Fruit fly (Drosophila melanogaster): ENCODE results near the gene daed.

daed gene

DNA sequence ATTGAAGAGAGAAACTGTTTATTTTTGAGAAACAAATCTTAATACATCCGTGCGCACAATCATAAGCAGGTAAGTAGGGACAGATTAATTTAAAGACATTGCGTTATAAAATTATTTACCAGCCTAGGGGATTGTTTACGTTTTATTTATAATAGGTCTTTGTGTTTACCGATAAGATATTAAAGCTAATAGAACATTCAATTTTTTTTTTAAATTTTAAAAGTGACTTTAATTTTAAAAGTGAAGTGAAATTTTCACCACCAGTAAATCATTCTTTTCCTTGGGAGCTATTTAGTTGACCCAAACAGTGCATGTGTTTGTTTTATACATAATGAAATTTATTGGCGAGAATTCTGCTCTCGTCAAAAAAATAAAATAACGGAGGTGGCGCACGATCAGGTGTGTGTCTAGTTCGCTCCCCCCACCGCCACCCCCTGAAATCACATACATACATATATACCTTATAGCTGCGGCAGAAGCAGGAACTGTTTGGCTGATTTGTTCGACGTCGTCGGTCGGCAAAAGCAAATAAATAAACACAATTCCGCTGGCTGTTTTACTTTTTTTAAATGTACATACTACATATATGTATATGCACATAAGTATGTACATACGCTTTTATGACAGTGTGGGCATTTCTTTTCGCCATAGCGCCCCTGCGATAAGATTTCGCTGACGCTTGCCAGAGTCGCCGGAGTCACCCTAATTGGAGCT is 40.0 kb downstream of the daed start (continued):
- TF ChIP-seq esn (GFP tag; optimal IDR thresholded peaks at IDR 0.05) (peak; percentile 67), Hr4 (GFP tag; optimal IDR thresholded peaks at IDR 0.05) (peak; percentile 52), CG4318 (GFP tag; optimal IDR thresholded peaks at IDR 0.05) (peak; percentile 30), CG6276 (GFP tag; optimal IDR thresholded peaks at IDR 0.05) (peak; percentile 35), CG10631 (GFP tag; optimal IDR thresholded peaks at IDR 0.05) (peak; percentile 37), CG32006 (GFP tag; optimal IDR thresholded peaks at IDR 0.05) (peak; percentile 64), vri (GFP tag; optimal IDR thresholded peaks at IDR 0.05) (peak; percentile 20), CG8119 (GFP tag; IDR thresholded peaks at IDR 0.05) (peak; percentile 25; the same call in 1 of the 3 replicates), CG10669 (GFP tag; optimal IDR thresholded peaks at IDR 0.05) (peak; percentile 40), Hr38 (GFP tag; optimal IDR thresholded peaks at IDR 0.05) (no peak), Ets21C (GFP tag; optimal IDR thresholded peaks at IDR 0.05) (no peak), spab (GFP tag; optimal IDR thresholded peaks at IDR 0.05) (peak; percentile 46), CG3032 (tag; optimal IDR thresholded peaks at IDR 0.05) (peak; percentile 55), CG16779 (tag; optimal IDR thresholded peaks at IDR 0.05) (no peak), dac (GFP tag; optimal IDR thresholded peaks at IDR 0.05) (no peak), CG6854 (GFP tag; optimal IDR thresholded peaks at IDR 0.05) (peak; percentile 50), Sox15 (GFP tag; optimal IDR thresholded peaks at IDR 0.05) (peak; percentile 39), CG11902 (GFP tag; optimal IDR thresholded peaks at IDR 0.05) (peak; percentile 26), CG9139 (GFP tag; optimal IDR thresholded peaks at IDR 0.05) (peak; percentile 35), Eip75B (GFP tag; optimal IDR thresholded peaks at IDR 0.05) (peak; percentile 60), CG6792 (GFP tag; optimal IDR thresholded peaks at IDR 0.05) (peak; percentile 27)

- no peak for TF ChIP-seq fd59A (GFP tag; optimal IDR thresholded peaks at IDR 0.05)
- TF ChIP-seq CG6808 (GFP tag; optimal IDR thresholded peaks at IDR 0.05) = peak; percentile 17
- TF ChIP-seq salr (GFP tag; optimal IDR thresholded peaks at IDR 0.05) = peak in 1 of 2 experiments; percentile 12
- peak; percentile 55 for TF ChIP-seq esn (GFP tag; optimal IDR thresholded peaks at IDR 0.05)
- peak; percentile 71 for TF ChIP-seq Lpt (GFP tag; optimal IDR thresholded peaks at IDR 0.05)
- TF ChIP-seq pdm3 (GFP tag; optimal IDR thresholded peaks at IDR 0.05) = peak; percentile 28
- no peak for TF ChIP-seq Sox15 (GFP tag; optimal IDR thresholded peaks at IDR 0.05)
- TF ChIP-seq Eip93F (GFP tag; optimal IDR thresholded peaks at IDR 0.05) = no peak
- TF ChIP-seq spab (GFP tag; optimal IDR thresholded peaks at IDR 0.05) = peak; percentile 18
- no peak for TF ChIP-seq cyc (GFP tag; optimal IDR thresholded peaks at IDR 0.05)
- no peak for TF ChIP-seq dac (GFP tag; optimal IDR thresholded peaks at IDR 0.05)
- TF ChIP-seq CG9139 (GFP tag; optimal IDR thresholded peaks at IDR 0.05) = peak; percentile 30
- no peak for TF ChIP-seq CG6276 (GFP tag; optimal IDR thresholded peaks at IDR 0.05)
- peak; percentile 53 for TF ChIP-seq dsx (GFP tag; optimal IDR thresholded peaks at IDR 0.05; ENCODE audit: poor library complexity, severe bottlenecking)
- no peak for TF ChIP-seq Hr4 (GFP tag; optimal IDR thresholded peaks at IDR 0.05)
- TF ChIP-seq acj6 (GFP tag; optimal IDR thresholded peaks at IDR 0.05) = peak; percentile 52
- TF ChIP-seq Sox14 (GFP tag; optimal IDR thresholded peaks at IDR 0.05) = peak; percentile 47
- TF ChIP-seq vri (GFP tag; optimal IDR thresholded peaks at IDR 0.05) = peak; percentile 51
- no peak for TF ChIP-seq Ets21C (GFP tag; optimal IDR thresholded peaks at IDR 0.05)
- peak; percentile 6 for TF ChIP-seq CG31627 (GFP tag; optimal IDR thresholded peaks at IDR 0.05)
- peak; percentile 7 for TF ChIP-seq Hr39 (GFP tag; optimal IDR thresholded peaks at IDR 0.05)
- peak; percentile 60; the same call in 2 of the 3 replicates for TF ChIP-seq CG6163 (GFP tag; IDR thresholded peaks at IDR 0.05)
- TF ChIP-seq Met (GFP tag; optimal IDR thresholded peaks at IDR 0.05) = peak; percentile 60
- peak; percentile 21 for TF ChIP-seq Sox102F (GFP tag; optimal IDR thresholded peaks at IDR 0.05)
- TF ChIP-seq CG32006 (GFP tag; optimal IDR thresholded peaks at IDR 0.05) = peak; percentile 9
- TF ChIP-seq fkh (GFP tag; optimal IDR thresholded peaks at IDR 0.05) = no peak
- TF ChIP-seq CG7368 (GFP tag; optimal IDR thresholded peaks at IDR 0.05) = no peak
- peak; percentile 63 for TF ChIP-seq OdsH (GFP tag; optimal IDR thresholded peaks at IDR 0.05)
- no peak for TF ChIP-seq CG3919 (GFP tag; optimal IDR thresholded peaks at IDR 0.05)
- peak; percentile 4 for TF ChIP-seq CG16779 (tag; optimal IDR thresholded peaks at IDR 0.05)
- TF ChIP-seq CG8119 (GFP tag; IDR thresholded peaks at IDR 0.05) = peak; percentile 27; the same call in 1 of the 3 replicates
- TF ChIP-seq Ets96B (tag; optimal IDR thresholded peaks at IDR 0.05) = peak; percentile 32
- no peak for TF ChIP-seq CG11762 (GFP tag; optimal IDR thresholded peaks at IDR 0.05; ENCODE audit: insufficient read depth)
- no peak for TF ChIP-seq net (GFP tag; optimal IDR thresholded peaks at IDR 0.05)
- TF ChIP-seq CG8632 (GFP tag; optimal IDR thresholded peaks at IDR 0.05) = peak; percentile 29
- peak; percentile 18 for TF ChIP-seq lz (GFP tag; optimal IDR thresholded peaks at IDR 0.05)
Measured at dm6 chr2L:2175090-2175830, 40.9 kb downstream of the daed start.
